Fruit fly (Drosophila melanogaster): ENCODE measurements around the gene Pten.

Gene Pten

DNA sequence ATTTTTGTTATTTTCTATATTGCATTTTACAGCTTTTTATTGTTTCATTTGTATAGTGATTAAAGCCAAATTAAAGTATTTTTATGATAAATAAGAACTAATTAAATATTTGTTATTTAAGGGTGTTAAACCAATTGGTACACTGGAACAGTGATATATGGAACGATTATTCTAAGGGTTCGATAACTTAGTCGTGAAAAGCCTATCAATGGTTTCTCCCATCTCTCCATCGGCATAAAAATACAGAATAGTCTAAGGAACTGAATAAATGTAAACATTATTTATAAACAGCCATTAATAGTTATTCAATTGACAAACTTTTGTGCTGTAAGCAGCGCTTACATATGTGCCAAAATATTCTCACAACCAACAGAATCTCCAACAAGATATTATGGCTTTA is 4.3 kb upstream of the Pten start, which contains the start of gene Mob3 (continued):
- TF ChIP-seq caup (GFP tag; optimal IDR thresholded peaks at IDR 0.05; ENCODE audit: severe bottlenecking) (no peak), ci (GFP tag; IDR thresholded peaks at IDR 0.05) (no peak), CG1647 (GFP tag; optimal IDR thresholded peaks at IDR 0.05) (no peak), CG17568 (GFP tag; optimal IDR thresholded peaks at IDR 0.05) (peak; percentile 33), CTCF (GFP tag; optimal IDR thresholded peaks at IDR 0.05) (no peak), Atf3 (GFP tag; optimal IDR thresholded peaks at IDR 0.05) (no peak), sug (tag; optimal IDR thresholded peaks at IDR 0.05) (no peak), Awh (GFP tag; IDR thresholded peaks at IDR 0.05) (no peak), z (GFP tag; IDR thresholded peaks at IDR 0.05) (no peak), CG7556 (GFP tag; optimal IDR thresholded peaks at IDR 0.05) (no peak), pzg (GFP tag; optimal IDR thresholded peaks at IDR 0.05) (peak; percentile 37), E2f1 (GFP tag; IDR thresholded peaks at IDR 0.05) (no peak), zfh1 (GFP tag; IDR thresholded peaks at IDR 0.05) (no peak), CG12391 (tag; optimal IDR thresholded peaks at IDR 0.05) (no peak), CG11247 (GFP tag; IDR thresholded peaks at IDR 0.05) (no peak), Scr (GFP tag; IDR thresholded peaks at IDR 0.05; ENCODE audit: partially characterized antibody) (peak; percentile 58), ind (GFP tag; optimal IDR thresholded peaks at IDR 0.05) (no peak), bcd (GFP tag; optimal IDR thresholded peaks at IDR 0.05) (no peak), row (GFP tag; IDR thresholded peaks at IDR 0.05) (peak; percentile 42; the same call in 1 of the 3 replicates), CG4820 (GFP tag; optimal IDR thresholded peaks at IDR 0.05) (no peak), fu2 (GFP tag; optimal IDR thresholded peaks at IDR 0.05) (no peak), CG12659 (GFP tag; optimal IDR thresholded peaks at IDR 0.05) (peak; percentile 31), Drgx (GFP tag; IDR thresholded peaks at IDR 0.05) (no peak), Mrtf (GFP tag; IDR thresholded peaks at IDR 0.05) (no peak), CG15514 (GFP tag; optimal IDR thresholded peaks at IDR 0.05) (no peak), Bdp1 (GFP tag; optimal IDR thresholded peaks at IDR 0.05) (no peak), CG10366 (GFP tag; IDR thresholded peaks at IDR 0.05) (no peak), Jarid2 (GFP tag; optimal IDR thresholded peaks at IDR 0.05) (no peak), Bgb (GFP tag; IDR thresholded peaks at IDR 0.05; ENCODE audit: partially characterized antibody) (peak; percentile 54; the same call in 1 of the 2 replicates), Hmx (GFP tag; optimal IDR thresholded peaks at IDR 0.05) (no peak), Hr3 (GFP tag; optimal IDR thresholded peaks at IDR 0.05) (no peak), CG6791 (GFP tag; IDR thresholded peaks at IDR 0.05; ENCODE audit: partially characterized antibody) (no peak), Trl (optimal IDR thresholded peaks at IDR 0.05) (no peak), Trl (GFP tag; optimal IDR thresholded peaks at IDR 0.05) (no peak), Adf1 (GFP tag; IDR thresholded peaks at IDR 0.05) (no peak), Stat92E (GFP tag; optimal IDR thresholded peaks at IDR 0.05) (no peak), eve (GFP tag; optimal IDR thresholded peaks at IDR 0.05) (peak in 1 of 2 experiments; percentile 56), Dfd (GFP tag; optimal IDR thresholded peaks at IDR 0.05) (no peak), CG33213 (GFP tag; optimal IDR thresholded peaks at IDR 0.05) (no peak), CG14014 (GFP tag; IDR thresholded peaks at IDR 0.05) (no peak), sd (tag; optimal IDR thresholded peaks at IDR 0.05) (no peak), MESR4 (GFP tag; optimal IDR thresholded peaks at IDR 0.05) (peak; percentile 37), dati (GFP tag; IDR thresholded peaks at IDR 0.05) (no peak), Opbp (GFP tag; IDR thresholded peaks at IDR 0.05; ENCODE audit: partially characterized antibody) (peak; percentile 55; the same call in 1 of the 3 replicates), Meics (GFP tag; optimal IDR thresholded peaks at IDR 0.05) (no peak), pb (GFP tag; optimal IDR thresholded peaks at IDR 0.05) (no peak), TFAM (GFP tag; optimal IDR thresholded peaks at IDR 0.05) (no peak), ERR (GFP tag; optimal IDR thresholded peaks at IDR 0.05) (no peak), gsb-n (tag; optimal IDR thresholded peaks at IDR 0.05) (no peak), Atf6 (GFP tag; IDR thresholded peaks at IDR 0.05) (no peak), ems (GFP tag; optimal IDR thresholded peaks at IDR 0.05) (no peak), lov (optimal IDR thresholded peaks at IDR 0.05) (no peak), lov (GFP tag; IDR thresholded peaks at IDR 0.05) (no peak)
